Fruit fly (Drosophila melanogaster) whole organism, wandering third instar larva: Measurements from ENCODE around the gene Rab9Fb.

Experiments
- Abd-B ChIP-seq: fragments of >200 bp; optimal IDR thresholded peaks from 2 replicates; lab custom pipeline; 2017; ENCODE audit warnings: missing biosample characterization, missing genetic modification characterization
- CrebA ChIP-seq: fragments of 200-800 bp; sonication (Bioruptor generic); optimal IDR thresholded peaks from 2 replicates; lab custom pipeline; 2016; ENCODE audit warnings: missing biosample characterization, mild to moderate bottlenecking, missing genetic modification characterization, borderline replicate concordance
- GATAd ChIP-seq: sonication (Bioruptor generic); optimal IDR thresholded peaks from 2 replicates; lab custom pipeline; 2016; ENCODE audit warnings: missing biosample characterization, missing genetic modification characterization
- Mio ChIP-seq: sonication (Bioruptor generic); optimal IDR thresholded peaks from 2 replicates; lab custom pipeline; 2016; ENCODE audit warnings: missing biosample characterization, missing genetic modification characterization
- Myc ChIP-seq: fragments of >200 bp; optimal IDR thresholded peaks from 2 replicates; lab custom pipeline; 2017
- OdsH ChIP-seq: fragments of 200-800 bp; sonication (Bioruptor generic); optimal IDR thresholded peaks from 2 replicates; lab custom pipeline; 2016; ENCODE audit warnings: missing biosample characterization, mild to moderate bottlenecking, missing genetic modification characterization
- Sp1 ChIP-seq: fragments of 200-800 bp; sonication (Bioruptor generic); optimal IDR thresholded peaks from 3 replicates; lab custom pipeline; 2019; ENCODE audit warnings: missing biosample characterization, mild to moderate bottlenecking, missing genetic modification characterization, moderate library complexity
- fru ChIP-seq: fragments of 200-800 bp; sonication (Bioruptor generic); optimal IDR thresholded peaks from 3 replicates; lab custom pipeline; 2016; ENCODE audit warnings: missing biosample characterization, mild to moderate bottlenecking, missing genetic modification characterization
- usp ChIP-seq: fragments of >200 bp; optimal IDR thresholded peaks from 2 replicates; lab custom pipeline; 2017; ENCODE audit warnings: missing biosample characterization, missing genetic modification characterization

- no peak for TF ChIP-seq usp (GFP tag; lab: Kevin White, UChicago)
- TF ChIP-seq fru (GFP tag; lab: Kevin White, UChicago), result no peak
- TF ChIP-seq CrebA (GFP tag; lab: Kevin White, UChicago), result no peak
- TF ChIP-seq Mio (GFP tag; lab: Kevin White, UChicago), result no peak
- TF ChIP-seq Sp1 (GFP tag; lab: Kevin White, UChicago), result no peak
- no peak for TF ChIP-seq Abd-B
- TF ChIP-seq Myc (lab: Kevin White, UChicago), result no peak
- TF ChIP-seq GATAd (GFP tag; lab: Kevin White, UChicago), result no peak
- TF ChIP-seq OdsH (GFP tag; lab: Kevin White, UChicago), result no peak
Observed at dm6 chrX:10952386-10952785, at the start of gene Rab9Fb.
